Worm (Caenorhabditis elegans) whole organism, L2 larva: ENCODE results near the gene C41G11.1.

Experiments used
- C34F6.9 ChIP-seq: fragments of 150-350 bp; optimal IDR thresholded peaks from 2 replicates; lab custom pipeline; 2014; ENCODE audit warnings: missing biosample characterization, missing genetic modification characterization
- ZK546.5 ChIP-seq: sonication (generic microtip); optimal IDR thresholded peaks from 2 replicates; lab custom pipeline; 2017; ENCODE audit warnings: missing biosample characterization, missing genetic modification characterization
- aly-2 ChIP-seq: fragments of 150-350 bp; optimal IDR thresholded peaks from 2 replicates; lab custom pipeline; 2014; ENCODE audit warnings: missing biosample characterization, missing genetic modification characterization
- ama-1 ChIP-seq: fragments of 150-350 bp; optimal IDR thresholded peaks from 2 replicates; lab custom pipeline; 2018; ENCODE audit warnings: inconsistent platforms
- ceh-82 ChIP-seq: fragments of 150-350 bp; optimal IDR thresholded peaks from 2 replicates; lab custom pipeline; 2014; ENCODE audit warnings: missing biosample characterization, missing genetic modification characterization
- egl-27 ChIP-seq: sonication (generic microtip); optimal IDR thresholded peaks from 3 replicates; lab custom pipeline; 2017; ENCODE audit warnings: missing biosample characterization, missing genetic modification reagents, missing genetic modification characterization
- elt-1 ChIP-seq: fragments of 150-350 bp; optimal IDR thresholded peaks from 2 replicates; lab custom pipeline; 2014; ENCODE audit warnings: missing biosample characterization, missing genetic modification characterization
- nhr-237 ChIP-seq: fragments of 150-350 bp; optimal IDR thresholded peaks from 2 replicates; lab custom pipeline; 2014; ENCODE audit warnings: missing biosample characterization, missing genetic modification characterization
- nhr-77 ChIP-seq: fragments of 150-350 bp; optimal IDR thresholded peaks from 2 replicates; lab custom pipeline; 2014; ENCODE audit warnings: missing biosample characterization, missing genetic modification characterization
- unc-39 ChIP-seq: fragments of 150-350 bp; optimal IDR thresholded peaks from 2 replicates; lab custom pipeline; 2014; ENCODE audit warnings: missing biosample characterization, missing genetic modification characterization
- unc-55 ChIP-seq: fragments of 150-350 bp; sonication (generic microtip); optimal IDR thresholded peaks from 3 replicates; lab custom pipeline; 2014; ENCODE audit warnings: missing biosample characterization, missing genetic modification reagents, missing genetic modification characterization

DNA sequence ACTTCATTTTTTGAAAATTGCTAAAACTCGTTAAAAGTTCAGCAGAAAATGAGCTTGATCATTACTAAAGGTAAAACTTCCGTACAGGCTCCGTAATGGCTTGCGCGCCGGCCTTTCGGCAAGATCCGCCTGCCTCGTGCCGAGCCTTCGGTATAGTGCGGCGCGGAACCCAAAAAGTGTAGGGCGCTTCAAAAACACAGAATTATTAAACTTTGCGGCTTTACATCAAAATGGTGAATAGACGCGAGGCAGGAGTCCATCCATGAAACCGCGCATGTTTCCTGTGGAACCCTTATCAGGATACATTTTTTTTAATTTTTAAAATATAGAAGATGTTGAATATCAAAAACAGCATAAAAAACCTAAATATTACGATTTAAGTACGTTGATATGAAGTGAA lies 33.1 kb upstream of the C41G11.1 start:
- no peak for TF ChIP-seq ZK546.5 (tag; lab: Kevin White, UChicago)
- no peak for TF ChIP-seq ceh-82 (tag; lab: Kevin White, UChicago)
- TF ChIP-seq unc-55, result no peak
- TF ChIP-seq elt-1 (tag; lab: Kevin White, UChicago), result no peak
- no peak for TF ChIP-seq ama-1 (lab: Kevin White, UChicago)
- no peak for TF ChIP-seq C34F6.9
- TF ChIP-seq nhr-77 (tag; lab: Kevin White, UChicago), result no peak
- TF ChIP-seq egl-27 (tag; lab: Kevin White, UChicago), result no peak
- TF ChIP-seq nhr-237, result no peak
- no peak for TF ChIP-seq unc-39 (tag; lab: Kevin White, UChicago)
- no peak for TF ChIP-seq aly-2 (tag; lab: Kevin White, UChicago)
